Worm (Caenorhabditis elegans): ENCODE data around the gene dnj-20.

Gene dnj-20

ce11 chrII:9600022-9600722 is 23.8 kb downstream of the dnj-20 start:
- TF ChIP-seq nhr-80 (tag; optimal IDR thresholded peaks at IDR 0.05) (peak; percentile 34), zim-3 (tag; optimal IDR thresholded peaks at IDR 0.05) (no peak)

- no peak for TF ChIP-seq mes-4 (tag; optimal IDR thresholded peaks at IDR 0.05)
- no peak for TF ChIP-seq nfya-2 (GFP tag; IDR thresholded peaks at IDR 0.05)
- peak; percentile 6 for TF ChIP-seq athp-1 (tag; optimal IDR thresholded peaks at IDR 0.05)
- TF ChIP-seq ztf-25 (GFP tag; IDR thresholded peaks at IDR 0.05): no peak
- 0 out of 2 replicates have a peak, but pooled peaks have one; percentile 43 for TF ChIP-seq madf-6 (GFP tag; IDR thresholded peaks at IDR 0.05)
- TF ChIP-seq attf-3 (GFP tag; conservative IDR thresholded peaks at IDR 0.05): 0 out of 2 replicates have a peak, but pooled peaks have one; percentile 9
- no peak for TF ChIP-seq bed-2 (GFP tag; IDR thresholded peaks at IDR 0.05)
- TF ChIP-seq lin-35 (GFP tag; optimal IDR thresholded peaks at IDR 0.05): peak in 1 of 3 experiments; percentile 44
- peak; percentile 15 for TF ChIP-seq ZK185.1 (tag; optimal IDR thresholded peaks at IDR 0.05; ENCODE audit: poor library complexity, severe bottlenecking)
- 0 out of 2 replicates have a peak, but pooled peaks have one; percentile 29 for TF ChIP-seq madf-3 (GFP tag; IDR thresholded peaks at IDR 0.05)
- TF ChIP-seq C17E4.6 (GFP tag; IDR thresholded peaks at IDR 0.05): no peak
- TF ChIP-seq K11D2.4 (GFP tag; IDR thresholded peaks at IDR 0.05): 0 out of 2 replicates have a peak, but pooled peaks have one; percentile 27
- TF ChIP-seq F37B4.10 (GFP tag; IDR thresholded peaks at IDR 0.05): no peak
- TF ChIP-seq madf-10 (tag; optimal IDR thresholded peaks at IDR 0.05): no peak
- TF ChIP-seq K12H6.12 (tag; optimal IDR thresholded peaks at IDR 0.05): no peak
- no peak; the same call in 1 of the 2 replicates for TF ChIP-seq cebp-1 (GFP tag; IDR thresholded peaks at IDR 0.05)
- TF ChIP-seq cebp-1 (tag; optimal IDR thresholded peaks at IDR 0.05): peak; percentile 19
- TF ChIP-seq nfya-1 (tag; optimal IDR thresholded peaks at IDR 0.05; ENCODE audit: borderline replicate concordance, insufficient read depth): no peak
- TF ChIP-seq gei-17 (GFP tag; optimal IDR thresholded peaks at IDR 0.05): no peak
- TF ChIP-seq F22D6.2 (tag; optimal IDR thresholded peaks at IDR 0.05): no peak
- TF ChIP-seq F49E8.2 (tag; optimal IDR thresholded peaks at IDR 0.05; ENCODE audit: insufficient read depth): no peak
- no peak for TF ChIP-seq ekl-4 (GFP tag; IDR thresholded peaks at IDR 0.05)
- TF ChIP-seq repo-1 (tag; optimal IDR thresholded peaks at IDR 0.05): peak; percentile 55
- TF ChIP-seq nfyb-1 (GFP tag; IDR thresholded peaks at IDR 0.05): peak; percentile 71; the same call in 1 of the 2 replicates
Observed at ce11 chrII:9597516-9598047, 26.4 kb downstream of the dnj-20 start, which contains the start of gene mrpl-53. Gene mrpl-53, plus strand, starts transcription at chrII:9597622.

ce11 chrII:9596401-9596800 is 27.6 kb downstream of the dnj-20 start, which contains the start of gene E02H1.6:
Gene E02H1.6, plus strand, starts transcription at chrII:9596701.
- TF ChIP-seq chd-7 (tag; optimal IDR thresholded peaks at IDR 0.05): no peak
- TF ChIP-seq ekl-4 (GFP tag; IDR thresholded peaks at IDR 0.05): no peak
- no peak for TF ChIP-seq somi-1 (GFP tag; optimal IDR thresholded peaks at IDR 0.05)
- no peak for TF ChIP-seq ZK185.1 (tag; optimal IDR thresholded peaks at IDR 0.05; ENCODE audit: poor library complexity, severe bottlenecking)
- TF ChIP-seq F10E7.11 (tag; optimal IDR thresholded peaks at IDR 0.05): no peak
- no peak for TF ChIP-seq hlh-26 (GFP tag; conservative IDR thresholded peaks at IDR 0.05)
- no peak for TF ChIP-seq F23B12.7 (tag; optimal IDR thresholded peaks at IDR 0.05; ENCODE audit: insufficient read depth)
- TF ChIP-seq F57A8.1 (GFP tag; optimal IDR thresholded peaks at IDR 0.05): no peak
- no peak for TF ChIP-seq C06A6.2 (GFP tag; conservative IDR thresholded peaks at IDR 0.05)
- TF ChIP-seq nhr-27 (tag; optimal IDR thresholded peaks at IDR 0.05): no peak
